Fruit fly (Drosophila melanogaster) whole organism, embryonic: ENCODE results near the gene Tango1.

Experiments
- B-H1 ChIP-seq: fragments of 200-800 bp; sonication (Bioruptor generic); IDR thresholded peaks from 3 replicates; pipeline ENCODE4 v1.3.6; 2022; ENCODE audit warnings: missing biosample characterization, missing genetic modification characterization
- Bgb ChIP-seq: fragments of 200-800 bp; sonication (Bioruptor generic); IDR thresholded peaks from 2 replicates; pipeline ENCODE4 v1.3.6; 2022; ENCODE audit warnings: missing biosample characterization, missing genetic modification characterization; ENCODE audit not compliant: partially characterized antibody
- CG10209 ChIP-seq: fragments of 200-800 bp; sonication (Bioruptor generic); optimal IDR thresholded peaks from 3 replicates; lab custom pipeline; 2017; ENCODE audit warnings: missing biosample characterization, mild to moderate bottlenecking, missing genetic modification characterization, missing genetic modification reagents
- CG10431 ChIP-seq: fragments of 200-800 bp; sonication (Bioruptor generic); optimal IDR thresholded peaks from 3 replicates; lab custom pipeline; 2018; ENCODE audit warnings: missing biosample characterization, mild to moderate bottlenecking, missing genetic modification characterization
- CG10654 ChIP-seq: fragments of 200-800 bp; sonication (Bioruptor generic); optimal IDR thresholded peaks from 2 replicates; lab custom pipeline; 2016; ENCODE audit warnings: missing biosample characterization, missing genetic modification characterization
- CG10979 ChIP-seq: fragments of 200-800 bp; sonication (Bioruptor generic); optimal IDR thresholded peaks from 2 replicates; lab custom pipeline; 2018; ENCODE audit warnings: missing biosample characterization, mild to moderate bottlenecking, missing genetic modification characterization, moderate library complexity
- CG11247 ChIP-seq: fragments of 200-800 bp; sonication (Bioruptor generic); IDR thresholded peaks from 2 replicates; pipeline ENCODE4 v1.3.6; 2022; ENCODE audit warnings: missing biosample characterization, missing genetic modification characterization
- CG11695 ChIP-seq: fragments of 200-800 bp; sonication (Bioruptor generic); IDR thresholded peaks from 3 replicates; pipeline ENCODE4 v1.3.6; 2022; ENCODE audit warnings: missing biosample characterization, missing genetic modification characterization
- CG12104 ChIP-seq: fragments of 200-800 bp; sonication (Bioruptor generic); optimal IDR thresholded peaks from 3 replicates; lab custom pipeline; 2016; ENCODE audit warnings: missing biosample characterization, missing genetic modification characterization
- CG12219 ChIP-seq: fragments of 200-800 bp; sonication (Bioruptor generic); optimal IDR thresholded peaks from 3 replicates; lab custom pipeline; 2018; ENCODE audit warnings: missing biosample characterization, mild to moderate bottlenecking, missing genetic modification characterization
- CG12299 ChIP-seq: fragments of 200-800 bp; sonication (Bioruptor generic); optimal IDR thresholded peaks from 2 replicates; lab custom pipeline; 2018; ENCODE audit warnings: missing biosample characterization, mild to moderate bottlenecking, missing genetic modification characterization
- CG15073 ChIP-seq: fragments of 200-800 bp; sonication (Bioruptor generic); optimal IDR thresholded peaks from 2 replicates; lab custom pipeline; 2016; ENCODE audit warnings: missing biosample characterization, missing genetic modification characterization
- CG15601 ChIP-seq: fragments of 200-800 bp; sonication (Bioruptor generic); optimal IDR thresholded peaks from 3 replicates; lab custom pipeline; 2019; ENCODE audit warnings: missing biosample characterization, mild to moderate bottlenecking, missing genetic modification characterization, moderate library complexity
- CG18011 ChIP-seq: fragments of 200-800 bp; sonication (Bioruptor generic); optimal IDR thresholded peaks from 2 replicates; lab custom pipeline; 2017; ENCODE audit warnings: missing biosample characterization, missing genetic modification characterization, mild to moderate bottlenecking, moderate library complexity, missing genotype
- CG1832 ChIP-seq: fragments of 200-800 bp; sonication (Bioruptor generic); optimal IDR thresholded peaks from 2 replicates; lab custom pipeline; 2017; ENCODE audit warnings: missing biosample characterization, mild to moderate bottlenecking, missing genetic modification characterization, inconsistent platforms
- CG30020 ChIP-seq: fragments of 200-800 bp; optimal IDR thresholded peaks from 2 replicates; lab custom pipeline; 2019; ENCODE audit warnings: missing biosample characterization, mild to moderate bottlenecking, missing genetic modification characterization, moderate library complexity
- CG3995 ChIP-seq: fragments of 200-800 bp; sonication (Bioruptor generic); optimal IDR thresholded peaks from 3 replicates; lab custom pipeline; 2016; ENCODE audit warnings: missing biosample characterization, missing genetic modification characterization
- CG4820 ChIP-seq: fragments of 200-800 bp; sonication (Bioruptor generic); optimal IDR thresholded peaks from 3 replicates; lab custom pipeline; 2016; ENCODE audit warnings: missing biosample characterization, missing genetic modification characterization
- CG7963 ChIP-seq: fragments of 200-800 bp; sonication (Bioruptor generic); IDR thresholded peaks from 3 replicates; pipeline ENCODE4 v1.3.6; 2022; ENCODE audit warnings: missing biosample characterization, missing genetic modification characterization; ENCODE audit not compliant: partially characterized antibody
- CG9797 ChIP-seq: fragments of 200-800 bp; sonication (Bioruptor generic); optimal IDR thresholded peaks from 3 replicates; lab custom pipeline; 2018; ENCODE audit warnings: missing biosample characterization, mild to moderate bottlenecking, missing genetic modification characterization
- CrebB ChIP-seq: fragments of 200-800 bp; sonication (Bioruptor generic); optimal IDR thresholded peaks from 3 replicates; lab custom pipeline; 2018; ENCODE audit warnings: missing biosample characterization, mild to moderate bottlenecking, missing genetic modification characterization
- Drgx ChIP-seq: fragments of 200-800 bp; sonication (Bioruptor generic); IDR thresholded peaks from 2 replicates; pipeline ENCODE4 v1.3.6; 2022; ENCODE audit warnings: missing biosample characterization, missing genetic modification characterization
- E2f2 ChIP-seq: fragments of 200-800 bp; sonication (Bioruptor generic); IDR thresholded peaks from 2 replicates; pipeline ENCODE4 v1.3.6; 2022; ENCODE audit warnings: missing biosample characterization, missing genetic modification characterization
- Eip74EF ChIP-seq, 2 experiments: fragments of 200-800 bp in 1 of 2; fragments of >200 bp in 1 of 2; sonication (Bioruptor generic) in 1 of 2; optimal IDR thresholded peaks; 2 replicates each; lab custom pipeline; 2017 to 2019; ENCODE audit warnings: missing biosample characterization in 2 of 2, missing genetic modification characterization in 2 of 2, mild to moderate bottlenecking in 1 of 2, moderate library complexity in 1 of 2
- Ets65A ChIP-seq: fragments of 200-800 bp; sonication (Bioruptor generic); peaks from one replicate; lab custom pipeline; 2016; ENCODE audit warnings: missing biosample characterization, missing genetic modification characterization
- Fer3 ChIP-seq: fragments of 200-800 bp; sonication (Bioruptor generic); optimal IDR thresholded peaks from 2 replicates; lab custom pipeline; 2018; ENCODE audit warnings: missing biosample characterization, mild to moderate bottlenecking, missing genetic modification characterization, moderate library complexity
- Gug ChIP-seq: fragments of 200-800 bp; sonication (Bioruptor generic); IDR thresholded peaks from 4 replicates; pipeline ENCODE4 v1.3.6; 2022; ENCODE audit warnings: missing biosample characterization, missing genetic modification characterization
- Hey ChIP-seq: fragments of 200-800 bp; sonication (Bioruptor generic); optimal IDR thresholded peaks from 3 replicates; lab custom pipeline; 2018; ENCODE audit warnings: missing biosample characterization, mild to moderate bottlenecking, missing genetic modification characterization
- Hr51 ChIP-seq, 2 experiments: fragments of 200-800 bp; sonication (Bioruptor generic); optimal IDR thresholded peaks; 2 replicates in 1 of 2; 3 replicates in 1 of 2; lab custom pipeline; 2016 to 2018; ENCODE audit warnings: missing biosample characterization in 2 of 2, missing genetic modification characterization in 2 of 2, mild to moderate bottlenecking in 1 of 2, moderate library complexity in 1 of 2
- Hsf ChIP-seq: fragments of 200-800 bp; sonication (Bioruptor generic); optimal IDR thresholded peaks from 3 replicates; lab custom pipeline; 2016; ENCODE audit warnings: missing biosample characterization, missing genetic modification characterization
- Lhr ChIP-seq: fragments of 200-800 bp; sonication (Bioruptor generic); optimal IDR thresholded peaks from 3 replicates; lab custom pipeline; 2017; ENCODE audit warnings: mild to moderate bottlenecking, missing biosample characterization, missing genetic modification reagents, missing genetic modification characterization
- Mad ChIP-seq: fragments of 200-800 bp; sonication (Bioruptor generic); optimal IDR thresholded peaks from 2 replicates; lab custom pipeline; 2016; ENCODE audit warnings: missing biosample characterization, missing genetic modification characterization
- Oaz ChIP-seq: fragments of 200-800 bp; sonication (Bioruptor generic); IDR thresholded peaks from 2 replicates; pipeline ENCODE4 v1.3.6; 2022; ENCODE audit warnings: missing biosample characterization, missing genetic modification characterization
- Opbp ChIP-seq: fragments of 200-800 bp; sonication (Bioruptor generic); IDR thresholded peaks from 3 replicates; pipeline ENCODE4 v1.3.6; 2022; ENCODE audit warnings: missing biosample characterization, missing genetic modification characterization; ENCODE audit not compliant: partially characterized antibody
- Rfx ChIP-seq: fragments of 200-800 bp; sonication (Bioruptor generic); IDR thresholded peaks from 2 replicates; pipeline ENCODE4 v1.3.6; 2022; ENCODE audit warnings: missing biosample characterization, missing genetic modification characterization
- al ChIP-seq: fragments of 200-800 bp; sonication (Bioruptor generic); IDR thresholded peaks from 2 replicates; pipeline ENCODE4 v1.3.6; 2022; ENCODE audit warnings: missing biosample characterization, missing genetic modification characterization
- cas ChIP-seq: fragments of 200-800 bp; sonication (Bioruptor generic); IDR thresholded peaks from 2 replicates; pipeline ENCODE4 v1.3.6; 2022; ENCODE audit warnings: missing biosample characterization, missing genetic modification characterization
- croc ChIP-seq: fragments of 200-800 bp; sonication (Bioruptor generic); conservative IDR thresholded peaks from 3 replicates; pipeline ENCODE4 v1.3.6; 2022; ENCODE audit warnings: missing biosample characterization, missing genetic modification characterization
- dmrt11E ChIP-seq: fragments of 200-800 bp; sonication (Bioruptor generic); optimal IDR thresholded peaks from 3 replicates; lab custom pipeline; 2018; ENCODE audit warnings: missing biosample characterization, mild to moderate bottlenecking, missing genetic modification characterization, moderate library complexity
- ewg ChIP-seq: fragments of 200-800 bp; sonication (Bioruptor generic); optimal IDR thresholded peaks from 3 replicates; lab custom pipeline; 2017; ENCODE audit warnings: mild to moderate bottlenecking, missing biosample characterization, missing genetic modification reagents, missing genetic modification characterization
- ham ChIP-seq: fragments of 200-800 bp; sonication (Bioruptor generic); IDR thresholded peaks from 2 replicates; pipeline ENCODE4 v1.3.6; 2022; ENCODE audit warnings: missing biosample characterization, missing genetic modification characterization
- hb ChIP-seq: fragments of 200-800 bp; sonication (Bioruptor generic); IDR thresholded peaks from 3 replicates; pipeline ENCODE4 v1.3.6; 2022; ENCODE audit warnings: missing biosample characterization, missing genetic modification characterization; ENCODE audit not compliant: partially characterized antibody
- lilli ChIP-seq: fragments of 200-800 bp; sonication (Bioruptor generic); optimal IDR thresholded peaks from 3 replicates; lab custom pipeline; 2016; ENCODE audit warnings: missing biosample characterization, missing genetic modification characterization
- lola ChIP-seq, 3 experiments: fragments of >200 bp in 2 of 3; fragments of 200-800 bp in 1 of 3; sonication (Bioruptor generic) in 1 of 3; optimal IDR thresholded peaks; 2 replicates each; lab custom pipeline; 2017 to 2019; ENCODE audit warnings: missing biosample characterization in 3 of 3, missing genetic modification characterization in 3 of 3, mild to moderate bottlenecking in 1 of 3, moderate library complexity in 1 of 3
- nerfin-2 ChIP-seq: fragments of 200-800 bp; sonication (Bioruptor generic); IDR thresholded peaks from 2 replicates; pipeline ENCODE4 v1.3.6; 2022; ENCODE audit warnings: missing biosample characterization, missing genetic modification characterization; ENCODE audit not compliant: partially characterized antibody
- p53 ChIP-seq: fragments of 200-800 bp; sonication (Bioruptor generic); optimal IDR thresholded peaks from 2 replicates; lab custom pipeline; 2016; ENCODE audit warnings: missing biosample characterization, missing genetic modification characterization
- pho ChIP-seq: fragments of 200-800 bp; sonication (Bioruptor generic); optimal IDR thresholded peaks from 2 replicates; lab custom pipeline; 2016; ENCODE audit warnings: missing biosample characterization, missing genetic modification characterization
- sim ChIP-seq: fragments of 200-800 bp; sonication (Bioruptor generic); IDR thresholded peaks from 2 replicates; pipeline ENCODE4 v1.3.6; 2022; ENCODE audit warnings: missing biosample characterization, missing genetic modification characterization
- sisA ChIP-seq: fragments of 200-800 bp; sonication (Bioruptor generic); IDR thresholded peaks from 2 replicates; pipeline ENCODE4 v1.3.6; 2022; ENCODE audit warnings: missing biosample characterization, missing genetic modification characterization
- stc ChIP-seq: fragments of 200-800 bp; sonication (Bioruptor generic); IDR thresholded peaks from 2 replicates; pipeline ENCODE4 v1.3.6; 2022; ENCODE audit warnings: missing biosample characterization, missing genetic modification characterization

Gene Tango1

DNA sequence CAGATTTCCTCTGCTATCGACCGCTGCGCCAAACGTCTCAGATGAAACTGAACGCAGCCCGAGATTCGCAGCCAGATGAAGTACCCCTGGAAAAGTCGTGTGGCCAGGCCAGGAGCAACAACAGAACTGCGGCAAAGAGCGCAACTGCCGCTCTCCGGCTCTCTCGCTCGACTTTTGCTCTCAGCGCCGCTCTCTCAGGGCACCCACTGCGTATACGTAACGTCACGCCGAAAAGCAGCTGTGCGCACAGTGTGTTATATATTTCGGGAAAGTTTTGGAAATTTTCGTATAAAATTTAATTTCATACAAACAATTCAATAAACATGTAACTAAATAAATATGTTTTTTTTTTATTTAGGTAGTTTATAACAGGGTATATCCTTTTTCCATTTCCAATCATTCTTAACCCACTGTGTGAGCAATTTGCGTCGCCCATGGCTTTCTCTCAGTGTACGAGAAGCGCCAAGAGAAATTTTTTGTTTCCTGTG lies 48.1 kb upstream of the Tango1 start, which contains the start of gene Dpp10 (continued):
- TF ChIP-seq B-H1 (GFP tag; lab: Robert Waterston, UW) (peak; percentile 92), lola (GFP tag; optimal IDR thresholded peaks at IDR 0.05; lab: Kevin White, UChicago) (no peak), Rfx (GFP tag; lab: Robert Waterston, UW) (peak; percentile 99), Eip74EF (GFP tag; optimal IDR thresholded peaks at IDR 0.05; lab: Kevin White, UChicago) (peak in 1 of 2 experiments; percentile 63), Oaz (GFP tag; lab: Robert Waterston, UW) (peak; percentile 96), Fer3 (tag; lab: Kevin White, UChicago) (peak; percentile 93), CG9797 (GFP tag; lab: Kevin White, UChicago) (no peak), Mad (GFP tag; lab: Kevin White, UChicago) (peak; percentile 77), CG4820 (peak; percentile 72), CG12299 (peak; percentile 88), CG12219 (peak; percentile 86), CG11695 (GFP tag; lab: Robert Waterston, UW) (peak; percentile 95), Gug (GFP tag; lab: Robert Waterston, UW) (peak; percentile 90), CG10209 (GFP tag; lab: Kevin White, UChicago) (peak; percentile 91), CG7963 (GFP tag; lab: Robert Waterston, UW) (no peak), ham (GFP tag; lab: Robert Waterston, UW) (peak; percentile 93), cas (GFP tag; lab: Robert Waterston, UW) (peak; percentile 92), nerfin-2 (0 out of 2 replicates have a peak, but pooled peaks have one; percentile 29), Hey (tag; lab: Kevin White, UChicago) (peak; percentile 66), sisA (GFP tag; lab: Robert Waterston, UW) (peak; percentile 95), stc (GFP tag; lab: Robert Waterston, UW) (peak; percentile 95), CG10431 (GFP tag; lab: Kevin White, UChicago) (no peak), Lhr (peak; percentile 9), dmrt11E (no peak), CG10979 (tag; lab: Kevin White, UChicago) (no peak), E2f2 (GFP tag; lab: Robert Waterston, UW) (peak; percentile 80), CG11247 (GFP tag; lab: Robert Waterston, UW) (peak; percentile 94), Drgx (GFP tag; lab: Robert Waterston, UW) (peak; percentile 93), croc (peak; percentile 82; the same call in 2 of the 3 replicates), Opbp (no peak), al (GFP tag; lab: Robert Waterston, UW) (peak; percentile 96), sim (GFP tag; lab: Robert Waterston, UW) (peak; percentile 76), CG3995 (GFP tag; lab: Kevin White, UChicago) (peak; percentile 44), CG12104 (peak; percentile 83), CG15601 (peak; percentile 32), hb (GFP tag; lab: Robert Waterston, UW) (no peak), pho (GFP tag; lab: Kevin White, UChicago) (peak; percentile 95), lilli (GFP tag; lab: Kevin White, UChicago) (peak; percentile 97), CG15073 (peak; percentile 21), Ets65A (GFP tag; lab: Kevin White, UChicago) (peak; percentile 98), ewg (GFP tag; lab: Kevin White, UChicago) (peak; percentile 74), p53 (GFP tag; lab: Kevin White, UChicago) (no peak), Hsf (GFP tag; lab: Kevin White, UChicago) (peak; percentile 92), CG18011 (peak; percentile 80), CG1832 (no peak), Bgb (GFP tag; lab: Robert Waterston, UW) (no peak), CG30020 (tag; lab: Kevin White, UChicago) (no peak), CrebB (tag; lab: Kevin White, UChicago) (peak; percentile 90), Hr51 (GFP tag; optimal IDR thresholded peaks at IDR 0.05; lab: Kevin White, UChicago) (peak; percentile 90 to 94), CG10654 (peak; percentile 69)
